Fruit fly (Drosophila melanogaster) whole organism: ENCODE results near the gene psidin.

ENCODE experiments used
- CG8478 ChIP-seq: fragments of >200 bp; optimal IDR thresholded peaks from 2 replicates; lab custom pipeline; 2018; ENCODE audit warnings: inconsistent platforms
- Dll ChIP-seq: fragments of >200 bp; optimal IDR thresholded peaks from 2 replicates; lab custom pipeline; 2017
- EcR ChIP-seq, 2 experiments: fragments of >200 bp; optimal IDR thresholded peaks; 2 replicates each; lab custom pipeline; 2017; ENCODE audit warnings: missing biosample characterization in 2 of 2, missing genetic modification characterization in 2 of 2, missing genetic modification reagents in 2 of 2
- pan ChIP-seq: fragments of >200 bp; optimal IDR thresholded peaks from 2 replicates; lab custom pipeline; 2017
- psq ChIP-seq: fragments of >200 bp; optimal IDR thresholded peaks from 2 replicates; lab custom pipeline; 2017
- usp ChIP-seq: fragments of >200 bp; optimal IDR thresholded peaks from 2 replicates; lab custom pipeline; 2017; ENCODE audit warnings: missing biosample characterization, missing genetic modification characterization, mixed read lengths

The psidin gene

dm6 chr3R:20008372-20009051 is 13.0 kb upstream of the psidin start, which contains the start of the genes Hs6st and MED25:
TSS of gene Hs6st (minus strand) at chr3R:20008512.
TSS of gene MED25 (plus strand) at chr3R:20008947.
- TF ChIP-seq pan (lab: Kevin White, UChicago): no peak
- peak; percentile 48 for TF ChIP-seq psq (lab: Kevin White, UChicago)

- TF ChIP-seq Dll (lab: Kevin White, UChicago) (no peak), EcR (GFP tag; optimal IDR thresholded peaks at IDR 0.05; lab: Kevin White, UChicago) (no peak), usp (GFP tag; lab: Kevin White, UChicago) (no peak), pan (lab: Kevin White, UChicago) (no peak), CG8478 (no peak), psq (lab: Kevin White, UChicago) (no peak)
Measured at dm6 chr3R:20010942-20011341, 10.6 kb upstream of the psidin start.

- TF ChIP-seq CG8478 (no peak), EcR (GFP tag; optimal IDR thresholded peaks at IDR 0.05; lab: Kevin White, UChicago) (no peak), Dll (lab: Kevin White, UChicago) (no peak), usp (GFP tag; lab: Kevin White, UChicago) (no peak), pan (lab: Kevin White, UChicago) (no peak), psq (lab: Kevin White, UChicago) (no peak)
Measured at dm6 chr3R:20012688-20013087, 8.8 kb upstream of the psidin start.

dm6 chr3R:20013404-20013922 is 8.0 kb upstream of the psidin start, which contains the start of the genes CG17190 and CG4836:
TSS of gene CG17190 (minus strand) at chr3R:20013504.
TSS of gene CG4836 (plus strand) at chr3R:20013872.
- no peak for TF ChIP-seq CG8478

- TF ChIP-seq EcR (GFP tag; optimal IDR thresholded peaks at IDR 0.05; lab: Kevin White, UChicago) (no peak), CG8478 (no peak), usp (GFP tag; lab: Kevin White, UChicago) (no peak), Dll (lab: Kevin White, UChicago) (no peak), pan (lab: Kevin White, UChicago) (no peak), psq (lab: Kevin White, UChicago) (no peak)
Measured at dm6 chr3R:20027841-20028240, 6.3 kb downstream of the psidin start, which contains the start of the genes CG4424 and CG4854. TSS of gene CG4424 (minus strand) at chr3R:20028040. TSS of gene CG4854 (plus strand) at chr3R:20028058.

dm6 chr3R:20031043-20031763 is 9.7 kb downstream of the psidin start, which contains the start of gene trem:
TSS of gene trem (minus strand) at chr3R:20031309.
- no peak for TF ChIP-seq usp (GFP tag; lab: Kevin White, UChicago)
- TF ChIP-seq Dll (lab: Kevin White, UChicago): no peak
- TF ChIP-seq CG8478: no peak
- peak; percentile 6 for TF ChIP-seq pan (lab: Kevin White, UChicago)
- TF ChIP-seq psq (lab: Kevin White, UChicago): no peak
- no peak for TF ChIP-seq EcR (GFP tag; optimal IDR thresholded peaks at IDR 0.05; lab: Kevin White, UChicago)

- TF ChIP-seq EcR (GFP tag; optimal IDR thresholded peaks at IDR 0.05; lab: Kevin White, UChicago) (no peak), usp (GFP tag; lab: Kevin White, UChicago) (no peak), psq (lab: Kevin White, UChicago) (no peak), pan (lab: Kevin White, UChicago) (no peak)
Measured at dm6 chr3R:20031764-20032079, 10.2 kb downstream of the psidin start, which contains the start of gene idc. TSS of gene idc (plus strand) at chr3R:20031823.

dm6 chr3R:20035887-20036286 is 14.4 kb downstream of the psidin start, which contains the start of gene Regnase-1:
TSS of gene Regnase-1 (minus strand) at chr3R:20036056.
- no peak for TF ChIP-seq psq (lab: Kevin White, UChicago)
- no peak for TF ChIP-seq Dll (lab: Kevin White, UChicago)
- TF ChIP-seq EcR (GFP tag; optimal IDR thresholded peaks at IDR 0.05; lab: Kevin White, UChicago): no peak
- no peak for TF ChIP-seq pan (lab: Kevin White, UChicago)
- TF ChIP-seq CG8478: no peak
- TF ChIP-seq usp (GFP tag; lab: Kevin White, UChicago): no peak

- TF ChIP-seq usp (GFP tag; lab: Kevin White, UChicago) (no peak), psq (lab: Kevin White, UChicago) (no peak), EcR (GFP tag; optimal IDR thresholded peaks at IDR 0.05; lab: Kevin White, UChicago) (no peak), CG8478 (no peak), Dll (lab: Kevin White, UChicago) (no peak), pan (lab: Kevin White, UChicago) (no peak)
Measured at dm6 chr3R:20042457-20042856, 21.0 kb downstream of the psidin start, which contains the start of the genes CG33934 and Indy-2. TSS of gene CG33934 (plus strand) at chr3R:20042757. TSS of gene Indy-2 (plus strand) at chr3R:20042757.

- TF ChIP-seq EcR (GFP tag; optimal IDR thresholded peaks at IDR 0.05; lab: Kevin White, UChicago): no peak
- TF ChIP-seq CG8478: no peak
- no peak for TF ChIP-seq psq (lab: Kevin White, UChicago)
- no peak for TF ChIP-seq pan (lab: Kevin White, UChicago)
Measured at dm6 chr3R:20055809-20056208, 34.3 kb downstream of the psidin start, which contains the start of gene CG17193. TSS of gene CG17193 (minus strand) at chr3R:20056097.

dm6 chr3R:20057501-20057900 is 36.0 kb downstream of the psidin start, which contains the start of gene mdlc:
TSS of gene mdlc (plus strand) at chr3R:20057748.
- TF ChIP-seq Dll (lab: Kevin White, UChicago) (no peak), EcR (GFP tag; optimal IDR thresholded peaks at IDR 0.05; lab: Kevin White, UChicago) (no peak), psq (lab: Kevin White, UChicago) (no peak), CG8478 (no peak), pan (lab: Kevin White, UChicago) (no peak), usp (GFP tag; lab: Kevin White, UChicago) (no peak)
